Fruit fly (Drosophila melanogaster) whole organism, embryonic: Measurements from ENCODE around the gene fru.

Source experiments
- BEAF-32 ChIP-seq: fragments of 200-800 bp; sonication (Bioruptor generic); optimal IDR thresholded peaks from 3 replicates; lab custom pipeline; 2017; ENCODE audit warnings: missing biosample characterization, missing genetic modification characterization, mild to moderate bottlenecking, moderate library complexity, missing genetic modification reagents
- Blimp-1 ChIP-seq: fragments of 200-800 bp; sonication (Bioruptor generic); optimal IDR thresholded peaks from 3 replicates; lab custom pipeline; 2018; ENCODE audit warnings: missing biosample characterization, missing genetic modification characterization, mild to moderate bottlenecking, moderate library complexity, missing genetic modification reagents
- CG11504 ChIP-seq: fragments of 200-800 bp; sonication (Bioruptor generic); optimal IDR thresholded peaks from 3 replicates; lab custom pipeline; 2019; ENCODE audit warnings: missing biosample characterization, mild to moderate bottlenecking, missing genetic modification characterization, moderate library complexity
- CG11560 ChIP-seq: fragments of 200-800 bp; sonication (Bioruptor generic); IDR thresholded peaks from 3 replicates; pipeline ENCODE4 v1.3.6; 2022; ENCODE audit warnings: missing biosample characterization, missing genetic modification characterization
- CG12071 ChIP-seq: fragments of 200-800 bp; sonication (Bioruptor generic); optimal IDR thresholded peaks from 3 replicates; lab custom pipeline; 2018; ENCODE audit warnings: missing biosample characterization, mild to moderate bottlenecking, missing genetic modification characterization
- CG12659 ChIP-seq: fragments of 200-800 bp; sonication (Bioruptor generic); optimal IDR thresholded peaks from 3 replicates; lab custom pipeline; 2017; ENCODE audit warnings: mild to moderate bottlenecking, missing biosample characterization, missing genetic modification reagents, missing genetic modification characterization
- CG13287 ChIP-seq: fragments of 200-800 bp; sonication (Bioruptor generic); IDR thresholded peaks from 2 replicates; pipeline ENCODE4 v1.3.6; 2022; ENCODE audit warnings: missing biosample characterization, missing genetic modification characterization; ENCODE audit not compliant: partially characterized antibody
- CG13894 ChIP-seq: fragments of 200-800 bp; sonication (Bioruptor generic); optimal IDR thresholded peaks from 3 replicates; lab custom pipeline; 2018; ENCODE audit warnings: missing biosample characterization, mild to moderate bottlenecking, missing genetic modification characterization, moderate library complexity
- CG17186 ChIP-seq: fragments of 200-800 bp; sonication (Bioruptor generic); optimal IDR thresholded peaks from 3 replicates; lab custom pipeline; 2017; ENCODE audit warnings: missing biosample characterization, missing genetic modification reagents, missing genetic modification characterization
- CG1792 ChIP-seq: fragments of 200-800 bp; sonication (Bioruptor generic); optimal IDR thresholded peaks from 2 replicates; lab custom pipeline; 2016; ENCODE audit warnings: missing biosample characterization, missing genetic modification characterization
- CG1832 ChIP-seq: fragments of 200-800 bp; sonication (Bioruptor generic); optimal IDR thresholded peaks from 2 replicates; lab custom pipeline; 2017; ENCODE audit warnings: missing biosample characterization, mild to moderate bottlenecking, missing genetic modification characterization, inconsistent platforms
- CG18599 ChIP-seq: fragments of 200-800 bp; sonication (Bioruptor generic); optimal IDR thresholded peaks from 3 replicates; lab custom pipeline; 2017; ENCODE audit warnings: missing biosample characterization, missing genetic modification characterization, mild to moderate bottlenecking, moderate library complexity, missing genetic modification reagents
- CG2202 ChIP-seq: fragments of 200-800 bp; sonication (Bioruptor generic); optimal IDR thresholded peaks from 2 replicates; lab custom pipeline; 2018; ENCODE audit warnings: missing biosample characterization, mild to moderate bottlenecking, missing genetic modification characterization
- CG2875 ChIP-seq: fragments of 200-800 bp; sonication (Bioruptor generic); optimal IDR thresholded peaks from 2 replicates; lab custom pipeline; 2017; ENCODE audit warnings: missing biosample characterization, mild to moderate bottlenecking, missing genetic modification characterization, missing genetic modification reagents
- CG3065 ChIP-seq: fragments of 200-800 bp; sonication (Bioruptor generic); optimal IDR thresholded peaks from 2 replicates; lab custom pipeline; 2016; ENCODE audit warnings: missing biosample characterization, missing genetic modification characterization
- CG4404 ChIP-seq: fragments of 200-800 bp; sonication (Bioruptor generic); IDR thresholded peaks from 2 replicates; pipeline ENCODE4 v1.3.6; 2022; ENCODE audit warnings: missing biosample characterization, missing genetic modification characterization
- CG4424 ChIP-seq: fragments of 200-800 bp; sonication (Bioruptor generic); optimal IDR thresholded peaks from 3 replicates; lab custom pipeline; 2016; ENCODE audit warnings: missing biosample characterization, missing genetic modification characterization
- CG4730 ChIP-seq: fragments of 200-800 bp; sonication (Bioruptor generic); IDR thresholded peaks from 2 replicates; pipeline ENCODE4 v1.3.6; 2022; ENCODE audit warnings: missing biosample characterization, missing genetic modification characterization
- CG5953 ChIP-seq: fragments of 200-800 bp; sonication (Bioruptor generic); IDR thresholded peaks from 2 replicates; pipeline ENCODE4 v1.3.6; 2022; ENCODE audit warnings: missing biosample characterization, missing genetic modification characterization
- CG6854 ChIP-seq: fragments of 200-800 bp; sonication (Bioruptor generic); optimal IDR thresholded peaks from 3 replicates; lab custom pipeline; 2017; ENCODE audit warnings: missing biosample characterization, mild to moderate bottlenecking, missing genetic modification characterization
- CG8089 ChIP-seq: fragments of 200-800 bp; sonication (Bioruptor generic); optimal IDR thresholded peaks from 3 replicates; lab custom pipeline; 2016; ENCODE audit warnings: missing biosample characterization, missing genetic modification characterization
- CG8281 ChIP-seq: fragments of 200-800 bp; sonication (Bioruptor generic); optimal IDR thresholded peaks from 2 replicates; lab custom pipeline; 2018; ENCODE audit warnings: missing biosample characterization, mild to moderate bottlenecking, missing genetic modification characterization, moderate library complexity
- CG9437 ChIP-seq: fragments of 200-800 bp; sonication (Bioruptor generic); optimal IDR thresholded peaks from 2 replicates; lab custom pipeline; 2018; ENCODE audit warnings: missing biosample characterization, mild to moderate bottlenecking, missing genetic modification characterization
- Doc2 ChIP-seq: fragments of 200-800 bp; sonication (Bioruptor generic); IDR thresholded peaks from 2 replicates; pipeline ENCODE4 v1.3.6; 2022; ENCODE audit warnings: missing biosample characterization, missing genetic modification characterization
- E2f1 ChIP-seq: fragments of 200-800 bp; sonication (Bioruptor generic); IDR thresholded peaks from 2 replicates; pipeline ENCODE4 v1.3.6; 2022; ENCODE audit warnings: missing biosample characterization, missing genetic modification characterization
- Eip74EF ChIP-seq, 2 experiments: fragments of 200-800 bp in 1 of 2; fragments of >200 bp in 1 of 2; sonication (Bioruptor generic) in 1 of 2; optimal IDR thresholded peaks; 2 replicates each; lab custom pipeline; 2017 to 2019; ENCODE audit warnings: missing biosample characterization in 2 of 2, missing genetic modification characterization in 2 of 2, mild to moderate bottlenecking in 1 of 2, moderate library complexity in 1 of 2
- Ets65A ChIP-seq: fragments of 200-800 bp; sonication (Bioruptor generic); peaks from one replicate; lab custom pipeline; 2016; ENCODE audit warnings: missing biosample characterization, missing genetic modification characterization
- Fer2 ChIP-seq: fragments of 200-800 bp; sonication (Bioruptor generic); optimal IDR thresholded peaks from 2 replicates; lab custom pipeline; 2018; ENCODE audit warnings: missing biosample characterization, mild to moderate bottlenecking, missing genetic modification characterization, moderate library complexity
- Lhr ChIP-seq: fragments of 200-800 bp; sonication (Bioruptor generic); optimal IDR thresholded peaks from 3 replicates; lab custom pipeline; 2017; ENCODE audit warnings: mild to moderate bottlenecking, missing biosample characterization, missing genetic modification reagents, missing genetic modification characterization
- Mrtf ChIP-seq: fragments of 200-800 bp; sonication (Bioruptor generic); IDR thresholded peaks from 3 replicates; pipeline ENCODE4 v1.3.6; 2022; ENCODE audit warnings: missing biosample characterization, missing genetic modification characterization
- Opbp ChIP-seq: fragments of 200-800 bp; sonication (Bioruptor generic); IDR thresholded peaks from 3 replicates; pipeline ENCODE4 v1.3.6; 2022; ENCODE audit warnings: missing biosample characterization, missing genetic modification characterization; ENCODE audit not compliant: partially characterized antibody
- Optix ChIP-seq: fragments of 200-800 bp; sonication (Bioruptor generic); IDR thresholded peaks from 3 replicates; pipeline ENCODE4 v1.3.6; 2022; ENCODE audit warnings: missing biosample characterization, missing genetic modification characterization
- Poxn ChIP-seq: fragments of 200-800 bp; sonication (Bioruptor generic); IDR thresholded peaks from 2 replicates; pipeline ENCODE4 v1.3.6; 2022; ENCODE audit warnings: missing biosample characterization, missing genetic modification characterization
- Six4 ChIP-seq: fragments of 200-800 bp; sonication (Bioruptor generic); optimal IDR thresholded peaks from 2 replicates; lab custom pipeline; 2016; ENCODE audit warnings: missing biosample characterization, missing genetic modification characterization
- bigmax ChIP-seq: fragments of 200-800 bp; sonication (Bioruptor generic); optimal IDR thresholded peaks from 2 replicates; lab custom pipeline; 2018; ENCODE audit warnings: missing biosample characterization, mild to moderate bottlenecking, missing genetic modification characterization
- bsh ChIP-seq, 2 experiments: fragments of 200-800 bp; sonication (Bioruptor generic); optimal IDR thresholded peaks; 2 replicates each; lab custom pipeline; 2017 to 2018; ENCODE audit warnings: mild to moderate bottlenecking in 2 of 2, missing biosample characterization in 2 of 2, missing genetic modification characterization in 2 of 2, moderate library complexity in 1 of 2
- chm ChIP-seq: fragments of 200-800 bp; sonication (Bioruptor generic); IDR thresholded peaks from 2 replicates; pipeline ENCODE4 v1.3.6; 2022; ENCODE audit warnings: missing biosample characterization, missing genetic modification characterization
- cwo ChIP-seq: fragments of 200-800 bp; sonication (Bioruptor generic); optimal IDR thresholded peaks from 3 replicates; lab custom pipeline; 2017; ENCODE audit warnings: missing biosample characterization, missing genetic modification characterization, mild to moderate bottlenecking, moderate library complexity, missing genetic modification reagents
- danr ChIP-seq: fragments of 200-800 bp; sonication (Bioruptor generic); IDR thresholded peaks from 2 replicates; pipeline ENCODE4 v1.3.6; 2022; ENCODE audit warnings: missing biosample characterization, missing genetic modification characterization
- dati ChIP-seq: fragments of 200-800 bp; sonication (Bioruptor generic); IDR thresholded peaks from 2 replicates; pipeline ENCODE4 v1.3.6; 2022; ENCODE audit warnings: missing biosample characterization, missing genetic modification characterization
- ham ChIP-seq: fragments of 200-800 bp; sonication (Bioruptor generic); IDR thresholded peaks from 2 replicates; pipeline ENCODE4 v1.3.6; 2022; ENCODE audit warnings: missing biosample characterization, missing genetic modification characterization
- jigr1 ChIP-seq: fragments of 200-800 bp; sonication (Bioruptor generic); IDR thresholded peaks from 3 replicates; pipeline ENCODE4 v1.3.6; 2022; ENCODE audit warnings: missing biosample characterization, missing genetic modification characterization
- kah ChIP-seq: fragments of 200-800 bp; sonication (Bioruptor generic); optimal IDR thresholded peaks from 2 replicates; lab custom pipeline; 2018; ENCODE audit warnings: missing biosample characterization, mild to moderate bottlenecking, missing genetic modification characterization
- lov ChIP-seq, 2 experiments: fragments of 200-800 bp in 1 of 2; fragments of >200 bp in 1 of 2; sonication (Bioruptor generic) in 1 of 2; IDR thresholded peaks in 1 of 2; optimal IDR thresholded peaks in 1 of 2; 2 replicates in 1 of 2; 3 replicates in 1 of 2; pipeline versions ENCODE4 v1.3.6 to Lab custom; 2017 to 2022; ENCODE audit warnings: missing biosample characterization in 1 of 2, missing genetic modification characterization in 1 of 2
- pfk ChIP-seq: fragments of 200-800 bp; sonication (Bioruptor generic); optimal IDR thresholded peaks from 2 replicates; lab custom pipeline; 2018; ENCODE audit warnings: missing biosample characterization, mild to moderate bottlenecking, missing genetic modification characterization, moderate library complexity
- ro ChIP-seq: fragments of 200-800 bp; sonication (Bioruptor generic); IDR thresholded peaks from 2 replicates; pipeline ENCODE4 v1.3.6; 2022; ENCODE audit warnings: missing biosample characterization, missing genetic modification characterization
- slbo ChIP-seq: fragments of 200-800 bp; sonication (Bioruptor generic); IDR thresholded peaks from 2 replicates; pipeline ENCODE4 v1.3.6; 2022; ENCODE audit warnings: missing biosample characterization, missing genetic modification characterization
- tap ChIP-seq: fragments of 200-800 bp; optimal IDR thresholded peaks from 3 replicates; lab custom pipeline; 2019; ENCODE audit warnings: missing biosample characterization, mild to moderate bottlenecking, missing genetic modification characterization, moderate library complexity
- tgo ChIP-seq: fragments of 200-800 bp; sonication (Bioruptor generic); IDR thresholded peaks from 3 replicates; pipeline ENCODE4 v1.3.6; 2022; ENCODE audit warnings: missing biosample characterization, missing genetic modification characterization
- usp ChIP-seq: fragments of >200 bp; optimal IDR thresholded peaks from 2 replicates; lab custom pipeline; 2017; ENCODE audit warnings: missing biosample characterization, missing genetic modification characterization

The fru gene

DNA sequence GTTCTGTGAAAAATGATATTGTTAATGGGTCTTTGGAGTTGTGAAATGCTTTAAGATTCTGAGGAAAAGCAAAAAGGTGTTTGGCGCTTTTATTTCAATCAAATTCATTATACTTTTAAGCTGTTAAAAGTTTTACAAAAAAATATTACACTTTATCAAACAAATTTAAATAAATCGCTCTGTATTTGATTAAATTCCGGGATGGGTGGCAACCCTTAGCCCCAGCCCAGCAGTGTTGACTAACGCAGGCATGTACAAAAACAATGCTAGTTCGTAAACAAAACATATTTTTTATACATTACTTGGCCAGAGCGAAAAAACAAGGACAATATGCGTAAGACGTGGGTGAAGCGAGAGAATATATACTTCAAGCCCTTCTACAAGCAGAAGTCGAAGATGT is 140.7 kb downstream of the fru start, which contains the start of gene CG7685 (continued):
- peak; percentile 3 for TF ChIP-seq CG9437 (GFP tag; lab: Kevin White, UChicago)
- no peak for TF ChIP-seq ham (GFP tag; lab: Robert Waterston, UW)
- TF ChIP-seq slbo (GFP tag; lab: Robert Waterston, UW): peak; percentile 78
- TF ChIP-seq chm (GFP tag; lab: Robert Waterston, UW): peak; percentile 77; the same call in 1 of the 2 replicates
- peak; percentile 20 for TF ChIP-seq CG1792 (GFP tag; lab: Kevin White, UChicago)
- TF ChIP-seq CG18599 (GFP tag; lab: Kevin White, UChicago): peak; percentile 76
- TF ChIP-seq Lhr: peak; percentile 19
- TF ChIP-seq Mrtf (GFP tag; lab: Robert Waterston, UW): no peak
- TF ChIP-seq CG1832 (GFP tag; lab: Kevin White, UChicago): no peak
- TF ChIP-seq Optix (GFP tag; lab: Robert Waterston, UW): no peak
- 0 out of 2 replicates have a peak, but pooled peaks have one; percentile 14 for TF ChIP-seq E2f1 (GFP tag; lab: Robert Waterston, UW)
- peak; percentile 9 for TF ChIP-seq CG17186
- TF ChIP-seq CG11504: peak; percentile 70
- TF ChIP-seq usp (GFP tag; lab: Kevin White, UChicago): no peak
- TF ChIP-seq danr: no peak
- TF ChIP-seq CG2202 (tag; lab: Kevin White, UChicago): peak; percentile 17
- no peak for TF ChIP-seq CG6854 (GFP tag; lab: Kevin White, UChicago)
- peak in 1 of 2 experiments; percentile 27 for TF ChIP-seq Eip74EF (GFP tag; optimal IDR thresholded peaks at IDR 0.05; lab: Kevin White, UChicago)
- TF ChIP-seq CG12071: peak; percentile 45
- TF ChIP-seq jigr1: no peak
- TF ChIP-seq BEAF-32 (GFP tag; lab: Kevin White, UChicago): peak; percentile 37
- TF ChIP-seq CG4730 (GFP tag; lab: Robert Waterston, UW): no peak; the same call in 1 of the 2 replicates
- peak; percentile 36 for TF ChIP-seq tap (tag; lab: Kevin White, UChicago)
- no peak for TF ChIP-seq pfk (GFP tag; lab: Kevin White, UChicago)
- TF ChIP-seq CG5953 (GFP tag; lab: Robert Waterston, UW): peak; percentile 38; the same call in 1 of the 2 replicates
- TF ChIP-seq CG4424: peak; percentile 55
- TF ChIP-seq CG13894: peak; percentile 67
- TF ChIP-seq CG3065 (GFP tag; lab: Kevin White, UChicago): no peak
- no peak for TF ChIP-seq Doc2 (GFP tag; lab: Robert Waterston, UW)
- no peak for TF ChIP-seq dati (GFP tag; lab: Robert Waterston, UW)
- no peak for TF ChIP-seq ro (GFP tag; lab: Robert Waterston, UW)
- TF ChIP-seq bsh (GFP tag; optimal IDR thresholded peaks at IDR 0.05; lab: Kevin White, UChicago): peak in 1 of 2 experiments; percentile 54
- peak; percentile 44 for TF ChIP-seq Six4
- peak; percentile 40 for TF ChIP-seq cwo (GFP tag; lab: Kevin White, UChicago)
- TF ChIP-seq Ets65A (GFP tag; lab: Kevin White, UChicago): peak; percentile 89
- TF ChIP-seq Opbp (GFP tag; lab: Robert Waterston, UW): 0 out of 3 replicates have a peak, but pooled peaks have one; percentile 6
- TF ChIP-seq CG11560 (tag; lab: Robert Waterston, UW): no peak
- TF ChIP-seq CG2875 (GFP tag; lab: Kevin White, UChicago): peak; percentile 11
- no peak for TF ChIP-seq lov (optimal IDR thresholded peaks at IDR 0.05; lab: Kevin White, UChicago)
- no peak for TF ChIP-seq lov (GFP tag; IDR thresholded peaks at IDR 0.05; lab: Robert Waterston, UW)
- TF ChIP-seq Fer2 (tag; lab: Kevin White, UChicago): peak; percentile 33
- TF ChIP-seq CG13287 (GFP tag; lab: Robert Waterston, UW): peak; percentile 55
- TF ChIP-seq CG8281 (tag; lab: Kevin White, UChicago): no peak
- peak; percentile 38 for TF ChIP-seq Blimp-1
- no peak for TF ChIP-seq Poxn (GFP tag; lab: Robert Waterston, UW)
- TF ChIP-seq CG8089 (GFP tag; lab: Kevin White, UChicago): peak; percentile 13
- peak; percentile 37; the same call in 2 of the 3 replicates for TF ChIP-seq tgo (GFP tag; lab: Robert Waterston, UW)
- no peak for TF ChIP-seq CG4404
- peak; percentile 56 for TF ChIP-seq kah (GFP tag; lab: Kevin White, UChicago)
- no peak for TF ChIP-seq bigmax
- peak; percentile 75 for TF ChIP-seq CG12659
